Fruit fly (Drosophila melanogaster): ENCODE results near the gene CG13713.
A peak's percentile ranks its signal among the peaks of the same experiment; 100 is the strongest.

The CG13713 gene

dm6 chr3L:4700091-4700490 lies 2.7 kb downstream of the CG13713 start (continued):
- no peak for TF ChIP-seq slou (GFP tag; optimal IDR thresholded peaks at IDR 0.05)
- TF ChIP-seq CG8089 (GFP tag; optimal IDR thresholded peaks at IDR 0.05): no peak
- TF ChIP-seq Blimp-1 (GFP tag; optimal IDR thresholded peaks at IDR 0.05): no peak
- TF ChIP-seq CG1647 (GFP tag; optimal IDR thresholded peaks at IDR 0.05): no peak
- TF ChIP-seq prd (optimal IDR thresholded peaks at IDR 0.05): no peak
- peak; percentile 49 for TF ChIP-seq prd (GFP tag; IDR thresholded peaks at IDR 0.05)
- TF ChIP-seq Drgx (GFP tag; IDR thresholded peaks at IDR 0.05): peak; percentile 80
- 0 out of 3 replicates have a peak, but pooled peaks have one; percentile 45 for TF ChIP-seq CG3726 (GFP tag; IDR thresholded peaks at IDR 0.05)
- peak; percentile 35; the same call in 1 of the 2 replicates for TF ChIP-seq CG6689 (GFP tag; IDR thresholded peaks at IDR 0.05)
- no peak for TF ChIP-seq CG3163 (GFP tag; optimal IDR thresholded peaks at IDR 0.05)
- TF ChIP-seq ssp (GFP tag; IDR thresholded peaks at IDR 0.05): 0 out of 2 replicates have a peak, but pooled peaks have one; percentile 10
- peak; percentile 0 for TF ChIP-seq CG17359 (tag; optimal IDR thresholded peaks at IDR 0.05)
- TF ChIP-seq CG16815 (GFP tag; optimal IDR thresholded peaks at IDR 0.05): no peak
- no peak for TF ChIP-seq CG33213 (GFP tag; optimal IDR thresholded peaks at IDR 0.05)
- peak; percentile 60 for TF ChIP-seq crol (GFP tag; IDR thresholded peaks at IDR 0.05)
- peak; percentile 67 for TF ChIP-seq Ptx1 (GFP tag; IDR thresholded peaks at IDR 0.05)
- no peak for TF ChIP-seq CG6791 (GFP tag; IDR thresholded peaks at IDR 0.05; ENCODE audit: partially characterized antibody)
- peak; percentile 57 for TF ChIP-seq sens (GFP tag)
- TF ChIP-seq CG11504 (tag; optimal IDR thresholded peaks at IDR 0.05): peak; percentile 36
- TF ChIP-seq Pdp1 (GFP tag; optimal IDR thresholded peaks at IDR 0.05): no peak
- no peak for TF ChIP-seq sim (GFP tag; IDR thresholded peaks at IDR 0.05)
- TF ChIP-seq Xrp1 (GFP tag; IDR thresholded peaks at IDR 0.05): peak; percentile 35; the same call in 1 of the 2 replicates
- TF ChIP-seq Ravus (GFP tag; IDR thresholded peaks at IDR 0.05): no peak
- TF ChIP-seq dmrt99B (tag; optimal IDR thresholded peaks at IDR 0.05): peak; percentile 45
- TF ChIP-seq chm (GFP tag; IDR thresholded peaks at IDR 0.05): no peak
- no peak for TF ChIP-seq Side (GFP tag; optimal IDR thresholded peaks at IDR 0.05)
- TF ChIP-seq p53 (GFP tag; optimal IDR thresholded peaks at IDR 0.05): no peak
- TF ChIP-seq CG9727 (GFP tag; optimal IDR thresholded peaks at IDR 0.05): no peak
- TF ChIP-seq h (optimal IDR thresholded peaks at IDR 0.05): no peak
- no peak for TF ChIP-seq klu (GFP tag; IDR thresholded peaks at IDR 0.05)
- TF ChIP-seq zf30C (GFP tag; optimal IDR thresholded peaks at IDR 0.05): no peak
- peak; percentile 68 for TF ChIP-seq vvl (GFP tag; IDR thresholded peaks at IDR 0.05)
- TF ChIP-seq bsh (GFP tag; optimal IDR thresholded peaks at IDR 0.05): no peak
- no peak for TF ChIP-seq zen (tag; optimal IDR thresholded peaks at IDR 0.05)
- TF ChIP-seq CG6765 (GFP tag; optimal IDR thresholded peaks at IDR 0.05): no peak
- TF ChIP-seq CG12236 (GFP tag; optimal IDR thresholded peaks at IDR 0.05): no peak
- no peak for TF ChIP-seq ara (GFP tag; IDR thresholded peaks at IDR 0.05)
- TF ChIP-seq row (GFP tag; IDR thresholded peaks at IDR 0.05): peak; percentile 33; the same call in 1 of the 3 replicates
- no peak; the same call in 1 of the 2 replicates for TF ChIP-seq H2.0 (GFP tag; IDR thresholded peaks at IDR 0.05)
- TF ChIP-seq phol (tag; optimal IDR thresholded peaks at IDR 0.05): peak; percentile 7
- TF ChIP-seq sr (GFP tag; IDR thresholded peaks at IDR 0.05): peak; percentile 45; the same call in 2 of the 3 replicates
- no peak for TF ChIP-seq Scr (GFP tag; IDR thresholded peaks at IDR 0.05; ENCODE audit: partially characterized antibody)
- TF ChIP-seq Trl (optimal IDR thresholded peaks at IDR 0.05): no peak
- no peak for TF ChIP-seq Trl (GFP tag; optimal IDR thresholded peaks at IDR 0.05)
- no peak for TF ChIP-seq CG2678 (tag; optimal IDR thresholded peaks at IDR 0.05)
- peak; percentile 60 for TF ChIP-seq stc (GFP tag; IDR thresholded peaks at IDR 0.05)
- no peak for TF ChIP-seq Camta (GFP tag; optimal IDR thresholded peaks at IDR 0.05)
- TF ChIP-seq lmd (GFP tag; IDR thresholded peaks at IDR 0.05): peak; percentile 33
- TF ChIP-seq CG13894 (tag; optimal IDR thresholded peaks at IDR 0.05): no peak
- no peak for TF ChIP-seq CG6854 (GFP tag; optimal IDR thresholded peaks at IDR 0.05)
- no peak for TF ChIP-seq CG12942 (GFP tag; optimal IDR thresholded peaks at IDR 0.05)
- peak; percentile 25; the same call in 1 of the 2 replicates for TF ChIP-seq sisA (GFP tag; IDR thresholded peaks at IDR 0.05)
- TF ChIP-seq hbn (GFP tag; IDR thresholded peaks at IDR 0.05; ENCODE audit: partially characterized antibody): no peak

Measured in whole organism, embryonic.